Fruit fly (Drosophila melanogaster): ENCODE results near the gene hzg.

hzg gene

dm6 chr3L:16023020-16023648 is 18.6 kb upstream of the hzg start, which contains the start of gene Notum:
TSS of gene Notum (plus strand) at chr3L:16023480.
- TF ChIP-seq N (GFP tag; optimal IDR thresholded peaks at IDR 0.05) = no peak
- TF ChIP-seq Hnf4 (GFP tag; optimal IDR thresholded peaks at IDR 0.05) = no peak
- no peak for TF ChIP-seq pan (optimal IDR thresholded peaks at IDR 0.05)
- peak; percentile 32 for TF ChIP-seq psq (GFP tag; optimal IDR thresholded peaks at IDR 0.05)

dm6 chr3L:16021064-16021683 is 16.6 kb upstream of the hzg start:
- peak; percentile 2 for TF ChIP-seq Sp1 (GFP tag; optimal IDR thresholded peaks at IDR 0.05)
- TF ChIP-seq OdsH (GFP tag; optimal IDR thresholded peaks at IDR 0.05) = peak; percentile 26
- TF ChIP-seq CG9705 (GFP tag; optimal IDR thresholded peaks at IDR 0.05) = no peak
- TF ChIP-seq h (GFP tag; optimal IDR thresholded peaks at IDR 0.05) = peak; percentile 57
- peak; percentile 38 for TF ChIP-seq fru (GFP tag; optimal IDR thresholded peaks at IDR 0.05)
- TF ChIP-seq br (GFP tag; optimal IDR thresholded peaks at IDR 0.05) = peak; percentile 21
- TF ChIP-seq foxo (GFP tag; optimal IDR thresholded peaks at IDR 0.05) = peak in 1 of 2 experiments; percentile 51
- no peak for TF ChIP-seq Rel (GFP tag; optimal IDR thresholded peaks at IDR 0.05)
- no peak for TF ChIP-seq Rel (tag; optimal IDR thresholded peaks at IDR 0.05)
- peak; percentile 36 for TF ChIP-seq HLH106 (tag; optimal IDR thresholded peaks at IDR 0.05)
- peak; percentile 22 for TF ChIP-seq woc (GFP tag; optimal IDR thresholded peaks at IDR 0.05)
- TF ChIP-seq ey (GFP tag; optimal IDR thresholded peaks at IDR 0.05) = peak; percentile 19
- peak; percentile 25 for TF ChIP-seq rgr (GFP tag; optimal IDR thresholded peaks at IDR 0.05)
- TF ChIP-seq N (GFP tag; optimal IDR thresholded peaks at IDR 0.05) = no peak

dm6 chr3L:16019144-16020006 is 14.8 kb upstream of the hzg start:
- no peak for TF ChIP-seq Rel (GFP tag; optimal IDR thresholded peaks at IDR 0.05)
- TF ChIP-seq Rel (tag; optimal IDR thresholded peaks at IDR 0.05) = no peak
- peak in 1 of 2 experiments; percentile 41 for TF ChIP-seq foxo (GFP tag; optimal IDR thresholded peaks at IDR 0.05)
- TF ChIP-seq Dfd (GFP tag; optimal IDR thresholded peaks at IDR 0.05) = peak; percentile 69
- TF ChIP-seq ey (GFP tag; optimal IDR thresholded peaks at IDR 0.05) = peak; percentile 32
- no peak for TF ChIP-seq Hr83 (GFP tag; optimal IDR thresholded peaks at IDR 0.05; ENCODE audit: poor library complexity, severe bottlenecking)
- peak; percentile 12 for TF ChIP-seq h (GFP tag; optimal IDR thresholded peaks at IDR 0.05)
- peak; percentile 26 for TF ChIP-seq OdsH (GFP tag; optimal IDR thresholded peaks at IDR 0.05)
- no peak for TF ChIP-seq psq (GFP tag; optimal IDR thresholded peaks at IDR 0.05)
- TF ChIP-seq dl (GFP tag; optimal IDR thresholded peaks at IDR 0.05; ENCODE audit: insufficient read depth in 1 of 2, partially characterized antibody in 2 of 2) = no peak
- no peak for TF ChIP-seq brk (GFP tag; optimal IDR thresholded peaks at IDR 0.05)
- peak; percentile 3 for TF ChIP-seq HLH106 (tag; optimal IDR thresholded peaks at IDR 0.05)
- peak; percentile 22 for TF ChIP-seq fru (GFP tag; optimal IDR thresholded peaks at IDR 0.05)
- TF ChIP-seq woc (GFP tag; optimal IDR thresholded peaks at IDR 0.05) = peak; percentile 43
- TF ChIP-seq rgr (GFP tag; optimal IDR thresholded peaks at IDR 0.05) = peak; percentile 6
- TF ChIP-seq Sp1 (GFP tag; optimal IDR thresholded peaks at IDR 0.05) = peak; percentile 40
- TF ChIP-seq CrebA (GFP tag; optimal IDR thresholded peaks at IDR 0.05; ENCODE audit: borderline replicate concordance) = no peak
- peak; percentile 11 for TF ChIP-seq dmrt93B (GFP tag; optimal IDR thresholded peaks at IDR 0.05)

- no peak for TF ChIP-seq dl (GFP tag; optimal IDR thresholded peaks at IDR 0.05; ENCODE audit: insufficient read depth in 1 of 2, partially characterized antibody in 2 of 2)
- TF ChIP-seq h (GFP tag; optimal IDR thresholded peaks at IDR 0.05) = no peak
- no peak for TF ChIP-seq Myc (optimal IDR thresholded peaks at IDR 0.05)
- no peak for TF ChIP-seq Abd-B (GFP tag; optimal IDR thresholded peaks at IDR 0.05)
- no peak for TF ChIP-seq CG9705 (GFP tag; optimal IDR thresholded peaks at IDR 0.05)
- TF ChIP-seq jim (GFP tag; optimal IDR thresholded peaks at IDR 0.05) = no peak
- TF ChIP-seq pan (optimal IDR thresholded peaks at IDR 0.05) = no peak
- no peak for TF ChIP-seq Dif (GFP tag; optimal IDR thresholded peaks at IDR 0.05; ENCODE audit: partially characterized antibody)
- no peak for TF ChIP-seq Jra (GFP tag; optimal IDR thresholded peaks at IDR 0.05)
- TF ChIP-seq ey (GFP tag; optimal IDR thresholded peaks at IDR 0.05) = no peak
- no peak for TF ChIP-seq psq (GFP tag; optimal IDR thresholded peaks at IDR 0.05)
- TF ChIP-seq Dfd (GFP tag; optimal IDR thresholded peaks at IDR 0.05) = no peak
- no peak for TF ChIP-seq Vsx2 (GFP tag; optimal IDR thresholded peaks at IDR 0.05; ENCODE audit: partially characterized antibody)
- no peak for TF ChIP-seq Sp1 (GFP tag; optimal IDR thresholded peaks at IDR 0.05)
- no peak for TF ChIP-seq OdsH (GFP tag; optimal IDR thresholded peaks at IDR 0.05)
- TF ChIP-seq brk (GFP tag; optimal IDR thresholded peaks at IDR 0.05) = no peak
Measured at dm6 chr3L:16018721-16019120, 14.2 kb upstream of the hzg start.

Measured in whole organism, wandering third instar larva.